Worm (Caenorhabditis elegans) whole organism, L4/young adult: Measurements from ENCODE around the gene iars-1.

Source experiments
- W03F9.2 ChIP-seq: fragments of 150-350 bp; optimal IDR thresholded peaks from 2 replicates; lab custom pipeline; 2014; ENCODE audit warnings: missing biosample characterization, missing genetic modification characterization
- dao-5 ChIP-seq: sonication (generic microtip); optimal IDR thresholded peaks from 2 replicates; lab custom pipeline; 2016; ENCODE audit warnings: missing genotype, missing genetic modification characterization, moderate library complexity, missing compliant biosample characterization
- him-1 ChIP-seq: sonication (generic microtip); optimal IDR thresholded peaks from 2 replicates; lab custom pipeline; 2016; ENCODE audit warnings: missing genotype, missing genetic modification reagents, missing genetic modification characterization, missing compliant biosample characterization

DNA sequence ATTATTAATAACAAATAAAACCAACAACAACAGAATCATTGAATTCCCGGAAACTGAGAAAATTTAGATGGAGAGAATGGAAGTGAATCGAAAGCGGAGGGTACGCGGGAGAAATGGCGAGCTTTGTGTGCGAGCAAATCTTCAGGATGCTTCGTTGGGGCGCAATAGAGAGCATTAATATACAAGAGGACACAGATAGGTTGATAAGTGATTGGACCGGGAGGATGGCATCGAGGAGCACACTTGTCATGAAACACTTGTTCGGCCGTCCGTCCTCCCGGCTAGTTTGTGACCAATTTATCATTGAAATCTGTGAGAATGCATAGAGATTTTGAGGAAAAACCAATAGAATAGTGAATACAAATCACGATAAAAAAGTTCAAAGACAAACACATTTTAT is 53.8 kb downstream of the iars-1 start:
- TF ChIP-seq him-1 (tag; lab: Kevin White, UChicago), result no peak
- TF ChIP-seq dao-5, result no peak
- TF ChIP-seq W03F9.2 (tag; lab: Kevin White, UChicago), result no peak
